Fruit fly (Drosophila melanogaster): Measurements from ENCODE around the gene ema.

ema gene

dm6 chr3R:16452954-16453587 lies 11.6 kb upstream of the ema start (continued):
- TF ChIP-seq Optix (GFP tag; IDR thresholded peaks at IDR 0.05) (no peak), CG14667 (GFP tag; IDR thresholded peaks at IDR 0.05) (no peak), hth (optimal IDR thresholded peaks at IDR 0.05) (no peak), cg (GFP tag; optimal IDR thresholded peaks at IDR 0.05) (peak; percentile 96), B-H1 (GFP tag; IDR thresholded peaks at IDR 0.05) (no peak), CG4424 (GFP tag; optimal IDR thresholded peaks at IDR 0.05) (no peak), salm (tag; optimal IDR thresholded peaks at IDR 0.05) (no peak), Dp (GFP tag; optimal IDR thresholded peaks at IDR 0.05) (no peak), CG11696 (GFP tag; IDR thresholded peaks at IDR 0.05) (no peak), CG8290 (GFP tag; optimal IDR thresholded peaks at IDR 0.05) (no peak), CG8290 (tag; optimal IDR thresholded peaks at IDR 0.05) (no peak), CG7372 (GFP tag; IDR thresholded peaks at IDR 0.05) (no peak), Camta (GFP tag; optimal IDR thresholded peaks at IDR 0.05) (no peak), CG6654 (GFP tag; optimal IDR thresholded peaks at IDR 0.05) (no peak)

dm6 chr3R:16449187-16449973 lies 7.9 kb upstream of the ema start:
- TF ChIP-seq H15 (GFP tag; IDR thresholded peaks at IDR 0.05), result peak; percentile 96
- peak; percentile 85 for TF ChIP-seq CG18476 (GFP tag; optimal IDR thresholded peaks at IDR 0.05)
- TF ChIP-seq CG32767 (GFP tag; IDR thresholded peaks at IDR 0.05), result peak; percentile 88
- TF ChIP-seq Tbp (GFP tag; optimal IDR thresholded peaks at IDR 0.05), result no peak
- TF ChIP-seq Dll (GFP tag; IDR thresholded peaks at IDR 0.05; ENCODE audit: partially characterized antibody), result 0 out of 4 replicates have a peak, but pooled peaks have one; percentile 24
- TF ChIP-seq D (optimal IDR thresholded peaks at IDR 0.05), result no peak
- TF ChIP-seq D (GFP tag; optimal IDR thresholded peaks at IDR 0.05), result peak; percentile 97
- TF ChIP-seq slou (GFP tag; optimal IDR thresholded peaks at IDR 0.05), result peak; percentile 43
- peak; percentile 64 for TF ChIP-seq Myb (GFP tag; optimal IDR thresholded peaks at IDR 0.05)
- TF ChIP-seq ranshi (GFP tag; IDR thresholded peaks at IDR 0.05), result peak; percentile 95; the same call in 1 of the 2 replicates
- peak; percentile 96 for TF ChIP-seq dmrt99B (tag; optimal IDR thresholded peaks at IDR 0.05)
- TF ChIP-seq btn (GFP tag; optimal IDR thresholded peaks at IDR 0.05), result peak; percentile 93
- TF ChIP-seq CG7556 (GFP tag; optimal IDR thresholded peaks at IDR 0.05), result peak; percentile 92
- TF ChIP-seq Hey (tag; optimal IDR thresholded peaks at IDR 0.05), result peak; percentile 40
- peak; percentile 47 for TF ChIP-seq CG6854 (GFP tag; optimal IDR thresholded peaks at IDR 0.05)
- peak; percentile 93 for TF ChIP-seq CG13624 (GFP tag; optimal IDR thresholded peaks at IDR 0.05)
- peak in 1 of 3 experiments; percentile 96 for TF ChIP-seq lola (GFP tag; optimal IDR thresholded peaks at IDR 0.05)
- TF ChIP-seq run (tag; optimal IDR thresholded peaks at IDR 0.05), result peak; percentile 77
- TF ChIP-seq pfk (GFP tag; optimal IDR thresholded peaks at IDR 0.05), result no peak
- TF ChIP-seq CG12942 (GFP tag; optimal IDR thresholded peaks at IDR 0.05), result peak; percentile 85
- peak; percentile 90 for TF ChIP-seq PHDP (tag; optimal IDR thresholded peaks at IDR 0.05)
- peak; percentile 89 for TF ChIP-seq slp2 (GFP tag; optimal IDR thresholded peaks at IDR 0.05)
- TF ChIP-seq mam (GFP tag; optimal IDR thresholded peaks at IDR 0.05), result peak; percentile 90
- peak; percentile 95 for TF ChIP-seq jumu (GFP tag; optimal IDR thresholded peaks at IDR 0.05)
- TF ChIP-seq Vsx1 (GFP tag; optimal IDR thresholded peaks at IDR 0.05), result peak; percentile 26
- peak; percentile 84 for TF ChIP-seq CG16779 (GFP tag; IDR thresholded peaks at IDR 0.05)
- peak; percentile 92 for TF ChIP-seq Dad (GFP tag; optimal IDR thresholded peaks at IDR 0.05)
- peak; percentile 85 for TF ChIP-seq CG31224 (GFP tag; IDR thresholded peaks at IDR 0.05)
- peak; percentile 78 for TF ChIP-seq HLH54F (GFP tag; optimal IDR thresholded peaks at IDR 0.05)
- peak; percentile 95 for TF ChIP-seq Rx (GFP tag; IDR thresholded peaks at IDR 0.05)
- TF ChIP-seq grau (tag; optimal IDR thresholded peaks at IDR 0.05), result peak; percentile 92
- peak; percentile 86 for TF ChIP-seq ro (GFP tag; IDR thresholded peaks at IDR 0.05)
- TF ChIP-seq CG4360 (GFP tag; IDR thresholded peaks at IDR 0.05), result peak; percentile 81
- peak; percentile 99 for TF ChIP-seq Drgx (GFP tag; IDR thresholded peaks at IDR 0.05)
- TF ChIP-seq Ravus (GFP tag; IDR thresholded peaks at IDR 0.05), result peak; percentile 78
- peak; percentile 96 for TF ChIP-seq CG8944 (GFP tag; optimal IDR thresholded peaks at IDR 0.05)
